Worm (Caenorhabditis elegans): ENCODE data around the gene C54F6.15.

DNA sequence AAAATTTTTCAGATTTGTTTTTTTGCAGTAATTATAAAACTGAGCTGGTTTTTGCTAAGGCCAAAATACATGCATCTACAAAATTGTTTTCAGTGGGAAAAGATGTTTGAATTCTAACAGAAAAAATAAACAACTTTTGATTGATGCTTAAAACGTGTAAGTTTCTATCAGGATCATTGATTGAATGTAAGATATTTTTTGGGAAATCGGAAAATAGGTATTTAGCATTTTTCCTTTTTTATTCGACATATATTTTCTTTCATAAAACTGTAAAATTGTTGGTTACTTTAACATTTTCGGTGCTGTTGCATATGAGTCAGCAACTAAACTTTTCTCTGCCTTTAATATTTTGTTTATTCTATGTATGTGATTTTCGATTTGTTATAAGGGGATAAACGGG, 2.3 kb upstream of the C54F6.15 start, which contains the start of gene C54F6.20:
- TF ChIP-seq nhr-76 (tag; optimal IDR thresholded peaks at IDR 0.05), result no peak
- no peak for TF ChIP-seq daf-12 (tag; optimal IDR thresholded peaks at IDR 0.05)
